Fruit fly (Drosophila melanogaster): ENCODE data around the gene CG1789.

The CG1789 gene

dm6 chrX:8676631-8677224 is 43.6 kb upstream of the CG1789 start, which contains the start of gene Rubicon (continued):
- TF ChIP-seq CG30020 (tag; optimal IDR thresholded peaks at IDR 0.05) (no peak), gsb (GFP tag; IDR thresholded peaks at IDR 0.05) (no peak), Dek (tag; optimal IDR thresholded peaks at IDR 0.05) (peak; percentile 48), Atf6 (GFP tag; IDR thresholded peaks at IDR 0.05) (no peak), aop (GFP tag; IDR thresholded peaks at IDR 0.05) (no peak), CG31365 (tag; optimal IDR thresholded peaks at IDR 0.05) (peak; percentile 56), Six4 (GFP tag; optimal IDR thresholded peaks at IDR 0.05) (no peak), CG10147 (GFP tag; optimal IDR thresholded peaks at IDR 0.05) (peak; percentile 3), kay (GFP tag; optimal IDR thresholded peaks at IDR 0.05) (no peak), CG14965 (GFP tag; optimal IDR thresholded peaks at IDR 0.05; ENCODE audit: borderline replicate concordance) (no peak), CrebB (tag; optimal IDR thresholded peaks at IDR 0.05) (peak; percentile 61), CG7928 (GFP tag; optimal IDR thresholded peaks at IDR 0.05) (no peak), CG15479 (GFP tag; optimal IDR thresholded peaks at IDR 0.05) (no peak), cg (GFP tag; optimal IDR thresholded peaks at IDR 0.05) (peak; percentile 51), Abd-B (GFP tag; optimal IDR thresholded peaks at IDR 0.05) (peak; percentile 36), Sin3A (optimal IDR thresholded peaks at IDR 0.05) (peak; percentile 8), insv (GFP tag; optimal IDR thresholded peaks at IDR 0.05) (peak in 1 of 2 experiments; percentile 68), CG3163 (GFP tag; optimal IDR thresholded peaks at IDR 0.05) (peak; percentile 50), CG10543 (GFP tag; optimal IDR thresholded peaks at IDR 0.05) (peak; percentile 48), pfk (GFP tag; optimal IDR thresholded peaks at IDR 0.05) (no peak), hb (GFP tag; IDR thresholded peaks at IDR 0.05; ENCODE audit: partially characterized antibody) (peak; percentile 87), CG34376 (GFP tag; optimal IDR thresholded peaks at IDR 0.05) (peak; percentile 26), CG30403 (GFP tag; optimal IDR thresholded peaks at IDR 0.05) (no peak), jing (GFP tag; optimal IDR thresholded peaks at IDR 0.05) (no peak), CG34224 (GFP tag; IDR thresholded peaks at IDR 0.05; ENCODE audit: partially characterized antibody) (peak; percentile 91), nau (GFP tag; optimal IDR thresholded peaks at IDR 0.05) (no peak), CG14050 (GFP tag; IDR thresholded peaks at IDR 0.05) (no peak), CG31441 (GFP tag; IDR thresholded peaks at IDR 0.05) (no peak), E2f1 (GFP tag; IDR thresholded peaks at IDR 0.05) (peak; percentile 27; the same call in 1 of the 2 replicates), Opbp (GFP tag; IDR thresholded peaks at IDR 0.05; ENCODE audit: partially characterized antibody) (peak; percentile 89), CG11456 (GFP tag; IDR thresholded peaks at IDR 0.05) (peak; percentile 72; the same call in 2 of the 3 replicates), CG9932 (GFP tag; IDR thresholded peaks at IDR 0.05) (peak; percentile 64), croc (GFP tag; conservative IDR thresholded peaks at IDR 0.05) (no peak), klu (GFP tag; IDR thresholded peaks at IDR 0.05) (peak; percentile 9; the same call in 1 of the 2 replicates), NK7.1 (GFP tag; optimal IDR thresholded peaks at IDR 0.05) (no peak), gce (GFP tag; IDR thresholded peaks at IDR 0.05) (no peak; the same call in 2 of the 3 replicates), CG13624 (GFP tag; optimal IDR thresholded peaks at IDR 0.05) (peak; percentile 71), gcm2 (GFP tag; optimal IDR thresholded peaks at IDR 0.05) (no peak), tna (GFP tag; IDR thresholded peaks at IDR 0.05; ENCODE audit: partially characterized antibody) (peak; percentile 84), bab2 (GFP tag; optimal IDR thresholded peaks at IDR 0.05) (no peak), CG13123 (GFP tag; optimal IDR thresholded peaks at IDR 0.05) (no peak), CG5953 (GFP tag; IDR thresholded peaks at IDR 0.05) (no peak), CG11504 (tag; optimal IDR thresholded peaks at IDR 0.05) (peak; percentile 36), CG16813 (GFP tag; IDR thresholded peaks at IDR 0.05; ENCODE audit: partially characterized antibody) (peak; percentile 86), CG7357 (GFP tag; IDR thresholded peaks at IDR 0.05) (no peak), CG16863 (GFP tag; optimal IDR thresholded peaks at IDR 0.05) (peak; percentile 10), Xbp1 (GFP tag; optimal IDR thresholded peaks at IDR 0.05) (peak; percentile 59), wdn (GFP tag; IDR thresholded peaks at IDR 0.05) (no peak), trh (GFP tag; optimal IDR thresholded peaks at IDR 0.05) (no peak), Dip3 (GFP tag; optimal IDR thresholded peaks at IDR 0.05) (peak; percentile 99), hth (optimal IDR thresholded peaks at IDR 0.05) (no peak)

All from whole organism, embryonic.